Worm (Caenorhabditis elegans) whole organism, L3 larva: Measurements from ENCODE around the gene gpa-12.

Experiments used
- ZK546.5 ChIP-seq: sonication (generic microtip); optimal IDR thresholded peaks from 2 replicates; lab custom pipeline; 2017; ENCODE audit warnings: missing biosample characterization, missing genetic modification characterization
- aly-2 ChIP-seq: fragments of 150-350 bp; optimal IDR thresholded peaks from 2 replicates; lab custom pipeline; 2014; ENCODE audit warnings: missing biosample characterization, missing genetic modification characterization
- ama-1 ChIP-seq: fragments of 150-350 bp; optimal IDR thresholded peaks from 2 replicates; lab custom pipeline; 2018
- ceh-16 ChIP-seq: sonication (generic microtip); optimal IDR thresholded peaks from 2 replicates; lab custom pipeline; 2017; ENCODE audit warnings: missing biosample characterization, missing genetic modification characterization
- ceh-28 ChIP-seq: fragments of 150-350 bp; optimal IDR thresholded peaks from 2 replicates; lab custom pipeline; 2014; ENCODE audit warnings: missing biosample characterization, missing genetic modification reagents, missing genetic modification characterization
- ceh-82 ChIP-seq: fragments of 150-350 bp; optimal IDR thresholded peaks from 2 replicates; lab custom pipeline; 2014; ENCODE audit warnings: missing biosample characterization, missing genetic modification characterization
- ceh-9 ChIP-seq: sonication (generic microtip); optimal IDR thresholded peaks from 2 replicates; lab custom pipeline; 2018; ENCODE audit warnings: missing biosample characterization, missing genetic modification characterization
- daf-12 ChIP-seq: fragments of 150-350 bp; optimal IDR thresholded peaks from 2 replicates; lab custom pipeline; 2014; ENCODE audit warnings: missing biosample characterization, missing genetic modification reagents, missing genetic modification characterization
- egl-5 ChIP-seq: fragments of 150-350 bp; optimal IDR thresholded peaks from 2 replicates; lab custom pipeline; 2017; ENCODE audit warnings: missing biosample characterization, missing genetic modification reagents, missing genetic modification characterization, inconsistent platforms
- elt-1 ChIP-seq: fragments of 150-350 bp; optimal IDR thresholded peaks from 2 replicates; lab custom pipeline; 2014; ENCODE audit warnings: missing biosample characterization, missing genetic modification characterization
- elt-2 ChIP-seq: sonication (generic microtip); optimal IDR thresholded peaks from 2 replicates; lab custom pipeline; 2016; ENCODE audit warnings: missing genetic modification reagents, mild to moderate bottlenecking, missing genetic modification characterization, missing compliant biosample characterization
- elt-3 ChIP-seq, 3 experiments: fragments of 150-350 bp in 1 of 3; sonication (generic microtip) in 2 of 3; optimal IDR thresholded peaks; 2 replicates in 2 of 3; 4 replicates in 1 of 3; lab custom pipeline; 2014 to 2017; ENCODE audit warnings: missing biosample characterization in 3 of 3, missing genetic modification characterization in 3 of 3
- eor-1 ChIP-seq, 2 experiments: fragments of 150-350 bp; optimal IDR thresholded peaks; 2 replicates each; lab custom pipeline; 2014 to 2018; ENCODE audit warnings: missing biosample characterization in 2 of 2, missing genetic modification characterization in 2 of 2
- fkh-10 ChIP-seq: sonication (generic microtip); optimal IDR thresholded peaks from 2 replicates; lab custom pipeline; 2017; ENCODE audit warnings: missing biosample characterization, missing genetic modification reagents, missing genetic modification characterization
- fkh-2 ChIP-seq: fragments of 150-350 bp; optimal IDR thresholded peaks from 2 replicates; lab custom pipeline; 2014; ENCODE audit warnings: missing biosample characterization, missing genetic modification reagents, missing genetic modification characterization
- fos-1 ChIP-seq: fragments of 150-350 bp; optimal IDR thresholded peaks from 2 replicates; lab custom pipeline; 2014; ENCODE audit warnings: missing biosample characterization, missing genetic modification characterization
- hmg-11 ChIP-seq: sonication (generic microtip); optimal IDR thresholded peaks from 2 replicates; lab custom pipeline; 2016; ENCODE audit warnings: missing genetic modification characterization, missing compliant biosample characterization
- jun-1 ChIP-seq: fragments of 150-350 bp; optimal IDR thresholded peaks from 2 replicates; lab custom pipeline; 2014; ENCODE audit warnings: missing biosample characterization, missing genetic modification reagents, missing genetic modification characterization
- lin-15B ChIP-seq: fragments of 150-350 bp; optimal IDR thresholded peaks from 2 replicates; lab custom pipeline; 2014; ENCODE audit warnings: missing biosample characterization, missing genetic modification characterization
- lin-39 ChIP-seq: fragments of 150-350 bp; optimal IDR thresholded peaks from 2 replicates; lab custom pipeline; 2018; ENCODE audit warnings: missing biosample characterization, missing genetic modification reagents, missing genetic modification characterization
- lsy-12 ChIP-seq: sonication (generic microtip); optimal IDR thresholded peaks from 2 replicates; lab custom pipeline; 2016; ENCODE audit warnings: mild to moderate bottlenecking, missing genetic modification characterization, missing compliant biosample characterization
- mdl-1 ChIP-seq: fragments of 150-350 bp; optimal IDR thresholded peaks from 2 replicates; lab custom pipeline; 2014; ENCODE audit warnings: missing biosample characterization, missing genetic modification characterization
- nfya-1 ChIP-seq: sonication (generic microtip); optimal IDR thresholded peaks from 2 replicates; lab custom pipeline; 2017; ENCODE audit warnings: missing genetic modification characterization, mild to moderate bottlenecking, missing compliant biosample characterization, antibody characterized with exemption, moderate library complexity; ENCODE audit not compliant: insufficient read depth
- nhr-11 ChIP-seq: fragments of 150-350 bp; optimal IDR thresholded peaks from 2 replicates; lab custom pipeline; 2014; ENCODE audit warnings: missing biosample characterization, missing genetic modification characterization
- nhr-12 ChIP-seq: fragments of 150-350 bp; optimal IDR thresholded peaks from 2 replicates; lab custom pipeline; 2014; ENCODE audit warnings: missing biosample characterization, missing genetic modification characterization
- nhr-23 ChIP-seq: fragments of 150-350 bp; optimal IDR thresholded peaks from 2 replicates; lab custom pipeline; 2014; ENCODE audit warnings: missing biosample characterization, missing genetic modification reagents, missing genetic modification characterization
- nhr-237 ChIP-seq: fragments of 150-350 bp; optimal IDR thresholded peaks from 2 replicates; lab custom pipeline; 2014; ENCODE audit warnings: missing biosample characterization, missing genetic modification characterization
- nhr-25 ChIP-seq: sonication (generic microtip); optimal IDR thresholded peaks from 2 replicates; lab custom pipeline; 2017; ENCODE audit warnings: missing biosample characterization, missing genetic modification characterization
- nhr-28 ChIP-seq: fragments of 150-350 bp; optimal IDR thresholded peaks from 2 replicates; lab custom pipeline; 2014; ENCODE audit warnings: missing biosample characterization, missing genetic modification characterization
- nhr-43 ChIP-seq: sonication (generic microtip); optimal IDR thresholded peaks from 2 replicates; lab custom pipeline; 2016; ENCODE audit warnings: mild to moderate bottlenecking, missing genetic modification characterization, missing compliant biosample characterization; ENCODE audit not compliant: poor library complexity, severe bottlenecking
- nhr-67 ChIP-seq: fragments of 150-350 bp; optimal IDR thresholded peaks from 2 replicates; lab custom pipeline; 2014; ENCODE audit warnings: missing biosample characterization, missing genetic modification characterization
- nhr-76 ChIP-seq: fragments of 150-350 bp; sonication (generic microtip); optimal IDR thresholded peaks from 5 replicates; lab custom pipeline; 2014; ENCODE audit warnings: missing biosample characterization, missing genetic modification characterization
- pha-4 ChIP-seq: fragments of 150-350 bp; optimal IDR thresholded peaks from 2 replicates; lab custom pipeline; 2014; ENCODE audit warnings: missing biosample characterization, missing genetic modification reagents, missing genetic modification characterization
- pqm-1 ChIP-seq: fragments of 150-350 bp; optimal IDR thresholded peaks from 2 replicates; lab custom pipeline; 2017; ENCODE audit warnings: missing biosample characterization, missing genetic modification characterization, inconsistent platforms
- sea-2 ChIP-seq: fragments of 150-350 bp; sonication (generic microtip); optimal IDR thresholded peaks from 4 replicates; lab custom pipeline; 2014; ENCODE audit warnings: missing biosample characterization, missing genetic modification reagents, missing genetic modification characterization
- skn-1 ChIP-seq: fragments of 150-350 bp; optimal IDR thresholded peaks from 2 replicates; lab custom pipeline; 2014; ENCODE audit warnings: missing biosample characterization, missing genetic modification characterization
- snpc-4 ChIP-seq: fragments of 150-350 bp; optimal IDR thresholded peaks from 2 replicates; lab custom pipeline; 2014; ENCODE audit warnings: missing biosample characterization, missing genetic modification characterization
- tbx-2 ChIP-seq: sonication (generic microtip); optimal IDR thresholded peaks from 2 replicates; lab custom pipeline; 2016; ENCODE audit warnings: mild to moderate bottlenecking, missing genetic modification characterization, missing compliant biosample characterization
- unc-39 ChIP-seq: sonication (generic microtip); optimal IDR thresholded peaks from 4 replicates; lab custom pipeline; 2017; ENCODE audit warnings: missing biosample characterization, missing genetic modification characterization
- unc-62 ChIP-seq: fragments of 150-350 bp; sonication (generic microtip); optimal IDR thresholded peaks from 4 replicates; lab custom pipeline; 2014; ENCODE audit warnings: missing biosample characterization, missing genetic modification reagents, missing genetic modification characterization
- zag-1 ChIP-seq: fragments of 150-350 bp; optimal IDR thresholded peaks from 2 replicates; lab custom pipeline; 2014; ENCODE audit warnings: missing biosample characterization, missing genetic modification characterization
- ztf-11 ChIP-seq: fragments of 150-350 bp; optimal IDR thresholded peaks from 2 replicates; lab custom pipeline; 2014; ENCODE audit warnings: missing biosample characterization, missing genetic modification characterization
- ztf-4 ChIP-seq: fragments of 150-350 bp; optimal IDR thresholded peaks from 2 replicates; lab custom pipeline; 2014; ENCODE audit warnings: missing biosample characterization, missing genetic modification characterization

gpa-12 gene

DNA sequence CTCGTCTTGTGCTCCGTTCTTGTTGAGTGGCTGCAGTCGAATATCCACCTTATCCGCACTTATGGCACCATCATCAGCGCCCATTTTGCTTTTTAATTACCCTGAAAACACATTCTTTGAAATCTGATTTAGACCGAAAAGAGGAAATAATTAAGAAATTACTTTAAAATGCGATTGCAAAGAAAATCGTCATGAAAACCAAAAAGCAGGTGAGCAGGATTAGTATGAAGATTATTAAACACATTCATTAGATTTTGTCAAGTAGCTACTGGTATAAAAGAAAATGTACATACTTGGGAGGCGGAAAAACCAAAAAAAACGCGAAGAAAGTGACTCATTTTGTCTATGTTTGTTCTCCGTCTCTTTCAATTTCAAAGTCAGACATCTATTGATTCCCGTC, 27.4 kb downstream of the gpa-12 start, which contains the start of gene B0416.5:
Gene B0416.5 (minus strand): TSS at position 101 of the 400 bp plus-strand sequence.
- TF ChIP-seq nhr-12 (tag; lab: Kevin White, UChicago) (no peak), skn-1 (tag; lab: Kevin White, UChicago) (no peak)
- TF ChIP-seq, all 47 proteins: peak for 0

DNA sequence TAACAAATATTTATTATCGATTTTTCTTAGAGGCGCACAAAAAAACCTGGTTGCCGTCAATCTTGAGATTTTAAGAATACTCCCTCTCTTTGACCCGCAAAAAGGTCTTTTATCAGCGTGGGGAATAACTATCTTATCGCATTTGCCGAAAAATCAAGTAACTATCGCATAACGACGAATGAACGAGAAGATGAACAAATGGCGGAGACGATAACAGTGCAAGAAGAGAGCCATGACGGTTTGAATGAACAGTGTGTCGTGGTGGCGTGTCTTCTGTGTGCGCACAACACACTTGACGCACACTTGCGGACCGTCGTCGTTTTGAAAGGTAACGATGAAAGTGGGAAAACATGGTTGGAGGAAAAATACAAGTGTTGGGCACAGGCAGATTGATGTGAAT, 28.5 kb downstream of the gpa-12 start:
- TF ChIP-seq skn-1 (tag; lab: Kevin White, UChicago) (no peak), hmg-11 (peak; percentile 33), pha-4 (peak; percentile 48), nhr-76 (no peak), fkh-10 (GFP tag; lab: Kevin White, UChicago) (no peak), unc-39 (tag; lab: Kevin White, UChicago) (no peak), tbx-2 (tag; lab: Kevin White, UChicago) (no peak), ama-1 (lab: Kevin White, UChicago) (no peak), elt-1 (tag; lab: Kevin White, UChicago) (no peak), nhr-43 (tag; lab: Kevin White, UChicago) (peak; percentile 12), nhr-11 (tag; lab: Kevin White, UChicago) (no peak), nfya-1 (tag; lab: Kevin White, UChicago) (no peak), lin-15B (tag; lab: Kevin White, UChicago) (no peak), elt-3 (tag; optimal IDR thresholded peaks at IDR 0.05; lab: Kevin White, UChicago) (peak in 1 of 3 experiments; percentile 51), fos-1 (tag; lab: Kevin White, UChicago) (no peak), egl-5 (tag; lab: Kevin White, UChicago) (no peak), elt-2 (tag; lab: Kevin White, UChicago) (peak; percentile 93), unc-62 (GFP tag; lab: Kevin White, UChicago) (no peak), nhr-67 (tag; lab: Kevin White, UChicago) (no peak), ZK546.5 (tag; lab: Kevin White, UChicago) (no peak), lin-39 (no peak), ceh-28 (tag; lab: Kevin White, UChicago) (peak; percentile 17), zag-1 (tag; lab: Kevin White, UChicago) (no peak), ceh-9 (tag; lab: Kevin White, UChicago) (no peak), pqm-1 (tag; lab: Kevin White, UChicago) (peak; percentile 78), fkh-2 (no peak), ceh-82 (no peak), eor-1 (tag; optimal IDR thresholded peaks at IDR 0.05; lab: Kevin White, UChicago) (no peak), sea-2 (GFP tag; lab: Kevin White, UChicago) (no peak), nhr-23 (tag; lab: Kevin White, UChicago) (no peak), lsy-12 (tag; lab: Kevin White, UChicago) (no peak), ztf-11 (no peak), ztf-4 (no peak), mdl-1 (no peak)

DNA sequence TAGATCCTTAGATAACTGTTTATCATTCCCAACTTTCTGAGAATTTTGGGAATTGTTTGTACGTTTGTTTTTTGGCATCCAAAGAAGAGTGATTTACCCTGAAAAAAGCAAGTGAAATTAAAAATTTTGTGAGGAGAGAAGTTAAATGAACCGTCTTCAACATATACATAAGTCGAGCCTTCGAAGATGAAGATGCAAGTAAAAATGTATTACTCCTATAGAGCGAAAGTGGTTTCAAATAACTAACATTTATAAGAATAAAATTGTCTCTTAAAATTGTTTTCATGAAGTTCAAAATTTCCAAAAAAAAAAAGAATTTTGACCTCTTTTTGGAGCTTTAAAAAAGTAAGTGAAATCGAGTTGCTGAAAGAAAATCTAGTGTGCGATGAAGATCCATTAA, 31.2 kb downstream of the gpa-12 start, which contains the start of gene B0416.10:
Gene B0416.10 (minus strand): TSS at position 101 of the 400 bp plus-strand sequence.
- no peak for TF ChIP-seq nhr-67 (tag; lab: Kevin White, UChicago)
- no peak for TF ChIP-seq nhr-23 (tag; lab: Kevin White, UChicago)
- no peak for TF ChIP-seq eor-1 (tag; optimal IDR thresholded peaks at IDR 0.05; lab: Kevin White, UChicago)
- TF ChIP-seq snpc-4, result no peak

DNA sequence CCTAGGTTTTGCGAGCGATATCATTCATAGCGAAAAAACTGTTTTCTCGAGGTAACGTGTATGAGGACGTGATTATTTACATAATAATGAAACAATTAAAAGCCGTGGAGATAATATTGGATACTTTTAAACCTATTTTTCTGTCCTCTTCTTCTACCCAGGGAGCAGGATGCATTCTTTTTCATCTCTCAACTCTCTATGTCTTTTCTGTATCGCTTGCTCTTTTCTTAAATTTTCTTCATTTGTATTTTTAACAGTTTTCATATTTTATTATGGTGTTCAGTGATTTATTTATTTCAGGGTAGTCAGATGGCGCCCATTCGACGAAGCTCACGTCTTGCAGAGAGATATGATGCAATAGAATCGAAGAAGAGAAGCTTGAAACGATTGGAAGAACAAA, 35.3 kb downstream of the gpa-12 start, which contains the start of gene B0416.4:
Gene B0416.4 (plus strand): TSS at position 301 of the 400 bp plus-strand sequence.
- TF ChIP-seq elt-1 (tag; lab: Kevin White, UChicago) (no peak), fkh-2 (no peak), unc-62 (GFP tag; lab: Kevin White, UChicago) (no peak)

ce11 chrX:9283026-9283425, 39.7 kb downstream of the gpa-12 start, which contains the start of gene B0416.11:
Gene B0416.11, minus strand, starts transcription at chrX:9283126.
- no peak for TF ChIP-seq ceh-16 (tag; lab: Kevin White, UChicago)
- no peak for TF ChIP-seq fos-1 (tag; lab: Kevin White, UChicago)
- no peak for TF ChIP-seq lin-39
- TF ChIP-seq nhr-76, result no peak
- TF ChIP-seq elt-1 (tag; lab: Kevin White, UChicago), result no peak
- no peak for TF ChIP-seq jun-1 (tag; lab: Kevin White, UChicago)
- TF ChIP-seq nhr-67 (tag; lab: Kevin White, UChicago), result no peak
- no peak for TF ChIP-seq aly-2
- TF ChIP-seq nhr-237, result no peak
- no peak for TF ChIP-seq elt-2 (tag; lab: Kevin White, UChicago)
- no peak for TF ChIP-seq nhr-28 (tag; lab: Kevin White, UChicago)
- no peak for TF ChIP-seq snpc-4
- no peak for TF ChIP-seq hmg-11
- no peak for TF ChIP-seq nhr-25 (tag; lab: Kevin White, UChicago)
- TF ChIP-seq nhr-23 (tag; lab: Kevin White, UChicago), result no peak
- no peak for TF ChIP-seq fkh-2
- TF ChIP-seq daf-12 (tag; lab: Kevin White, UChicago), result no peak
